Worm (Caenorhabditis elegans) whole organism, L3 larva: Measurements from ENCODE around the gene H37A05.2.

Experiments used
- ZK546.5 ChIP-seq: sonication (generic microtip); optimal IDR thresholded peaks from 2 replicates; lab custom pipeline; 2017; ENCODE audit warnings: missing biosample characterization, missing genetic modification characterization
- ceh-9 ChIP-seq: sonication (generic microtip); optimal IDR thresholded peaks from 2 replicates; lab custom pipeline; 2018; ENCODE audit warnings: missing biosample characterization, missing genetic modification characterization
- jun-1 ChIP-seq: fragments of 150-350 bp; optimal IDR thresholded peaks from 2 replicates; lab custom pipeline; 2014; ENCODE audit warnings: missing biosample characterization, missing genetic modification reagents, missing genetic modification characterization
- nhr-67 ChIP-seq: fragments of 150-350 bp; optimal IDR thresholded peaks from 2 replicates; lab custom pipeline; 2014; ENCODE audit warnings: missing biosample characterization, missing genetic modification characterization
- nhr-76 ChIP-seq: fragments of 150-350 bp; sonication (generic microtip); optimal IDR thresholded peaks from 5 replicates; lab custom pipeline; 2014; ENCODE audit warnings: missing biosample characterization, missing genetic modification characterization
- pha-4 ChIP-seq: fragments of 150-350 bp; optimal IDR thresholded peaks from 2 replicates; lab custom pipeline; 2014; ENCODE audit warnings: missing biosample characterization, missing genetic modification reagents, missing genetic modification characterization
- ztf-11 ChIP-seq: fragments of 150-350 bp; optimal IDR thresholded peaks from 2 replicates; lab custom pipeline; 2014; ENCODE audit warnings: missing biosample characterization, missing genetic modification characterization

DNA sequence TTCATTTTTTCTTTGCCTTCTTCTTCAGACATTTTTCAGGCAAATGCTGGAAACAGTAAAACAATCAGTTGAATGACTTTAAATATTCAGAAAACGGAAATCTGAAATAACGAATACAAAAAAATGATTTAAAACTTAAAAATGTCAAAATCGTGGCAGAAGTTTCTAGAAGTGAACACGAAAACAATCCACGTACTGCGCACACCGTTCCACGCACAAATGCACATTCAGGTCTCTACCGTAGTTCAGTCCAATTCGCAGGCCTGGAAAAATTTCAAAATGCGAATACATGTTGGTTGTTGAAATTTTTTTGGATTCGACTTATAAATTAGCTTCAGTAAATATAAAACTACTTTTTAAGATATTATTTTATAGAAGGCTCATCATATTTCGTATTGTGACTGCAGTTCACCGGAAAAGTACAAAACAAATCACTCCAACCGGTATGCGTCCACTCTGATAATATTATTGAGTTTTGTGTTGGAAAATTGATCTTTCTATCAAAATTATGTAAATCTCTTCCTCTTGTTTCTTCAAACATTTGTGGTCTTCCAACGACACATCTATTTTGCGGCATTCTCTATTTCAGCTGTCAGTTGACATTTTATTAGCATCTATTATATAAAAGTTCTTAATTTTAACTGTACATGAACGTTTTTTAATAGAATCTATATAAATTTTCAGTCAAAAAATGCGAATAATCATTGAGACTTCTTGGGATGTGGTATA lies 38.0 kb upstream of the H37A05.2 start, which contains the start of the genes mip-2 and F58G11.4:
- TF ChIP-seq ztf-11 (tag; lab: Kevin White, UChicago), result no peak
- TF ChIP-seq nhr-76 (tag; lab: Kevin White, UChicago), result no peak
- no peak for TF ChIP-seq pha-4 (tag; lab: Kevin White, UChicago)
- no peak for TF ChIP-seq jun-1 (tag; lab: Kevin White, UChicago)
- no peak for TF ChIP-seq ceh-9 (tag; lab: Kevin White, UChicago)
- no peak for TF ChIP-seq ZK546.5 (tag; lab: Kevin White, UChicago)
- no peak for TF ChIP-seq nhr-67 (tag; lab: Kevin White, UChicago)
